Worm (Caenorhabditis elegans) whole organism, L1 larva: Measurements from ENCODE around the gene C25F9.12.

Experiments used
- ama-1 ChIP-seq: fragments of 150-350 bp; optimal IDR thresholded peaks from 2 replicates; lab custom pipeline; 2014
- hpl-2 ChIP-seq: fragments of 150-350 bp; optimal IDR thresholded peaks from 2 replicates; lab custom pipeline; 2014; ENCODE audit warnings: missing biosample characterization, missing genetic modification reagents, missing genetic modification characterization
- isw-1 ChIP-seq: fragments of 200-800 bp; sonication (Bioruptor generic); IDR thresholded peaks from 2 replicates; pipeline ENCODE4 v1.3.6; 2022; ENCODE audit warnings: missing genetic modification characterization, missing compliant biosample characterization
- mep-1 ChIP-seq: fragments of 150-350 bp; optimal IDR thresholded peaks from 2 replicates; lab custom pipeline; 2014; ENCODE audit warnings: missing biosample characterization, missing genetic modification characterization
- nhr-12 ChIP-seq: sonication (generic microtip); optimal IDR thresholded peaks from 2 replicates; lab custom pipeline; 2017; ENCODE audit warnings: missing biosample characterization, missing genetic modification characterization
- nhr-28 ChIP-seq: fragments of 150-350 bp; optimal IDR thresholded peaks from 2 replicates; lab custom pipeline; 2014; ENCODE audit warnings: missing biosample characterization, missing genetic modification characterization
- pag-3 ChIP-seq: sonication (generic microtip); optimal IDR thresholded peaks from 2 replicates; lab custom pipeline; 2017; ENCODE audit warnings: missing genetic modification characterization, mild to moderate bottlenecking, missing compliant biosample characterization, antibody characterized with exemption, borderline replicate concordance; ENCODE audit not compliant: insufficient read depth
- sox-4 ChIP-seq: sonication (generic microtip); optimal IDR thresholded peaks from 2 replicates; lab custom pipeline; 2016; ENCODE audit warnings: missing genetic modification characterization, missing compliant biosample characterization
- ztf-11 ChIP-seq, 2 experiments: sonication (generic microtip); optimal IDR thresholded peaks; 2 replicates each; lab custom pipeline; 2016 to 2017; ENCODE audit warnings: missing genetic modification characterization in 2 of 2, missing biosample characterization in 1 of 2, missing compliant biosample characterization in 1 of 2

- TF ChIP-seq sox-4 (tag; lab: Kevin White, UChicago) (no peak), isw-1 (GFP tag; lab: Robert Waterston, UW) (no peak), hpl-2 (GFP tag; lab: Kevin White, UChicago) (no peak), ztf-11 (tag; optimal IDR thresholded peaks at IDR 0.05; lab: Kevin White, UChicago) (no peak), pag-3 (no peak), nhr-28 (tag; lab: Kevin White, UChicago) (no peak), nhr-12 (tag; lab: Kevin White, UChicago) (no peak), mep-1 (no peak), ama-1 (lab: Kevin White, UChicago) (no peak)
Observed at ce11 chrV:19428097-19428496, 25.3 kb upstream of the C25F9.12 start.
